Fruit fly (Drosophila melanogaster) whole organism, embryonic: ENCODE data around the gene SREBP.

Experiments used
- B-H2 ChIP-seq: fragments of 200-800 bp; sonication (Bioruptor generic); optimal IDR thresholded peaks from 2 replicates; lab custom pipeline; 2018; ENCODE audit warnings: missing biosample characterization, mild to moderate bottlenecking, missing genetic modification characterization
- BEAF-32 ChIP-seq: fragments of 200-800 bp; sonication (Bioruptor generic); optimal IDR thresholded peaks from 3 replicates; lab custom pipeline; 2017; ENCODE audit warnings: missing biosample characterization, missing genetic modification characterization, mild to moderate bottlenecking, moderate library complexity, missing genetic modification reagents
- C15 ChIP-seq: fragments of 200-800 bp; sonication (Bioruptor generic); IDR thresholded peaks from 3 replicates; pipeline ENCODE4 v1.3.6; 2022; ENCODE audit warnings: missing biosample characterization, missing genetic modification characterization
- CG10147 ChIP-seq: fragments of 200-800 bp; sonication (Bioruptor generic); optimal IDR thresholded peaks from 2 replicates; lab custom pipeline; 2019; ENCODE audit warnings: missing biosample characterization, mild to moderate bottlenecking, missing genetic modification characterization, moderate library complexity
- CG10462 ChIP-seq: fragments of 200-800 bp; sonication (Bioruptor generic); optimal IDR thresholded peaks from 2 replicates; lab custom pipeline; 2016; ENCODE audit warnings: missing biosample characterization, missing genetic modification characterization
- CG10959 ChIP-seq: fragments of 200-800 bp; sonication (Bioruptor generic); IDR thresholded peaks from 2 replicates; pipeline ENCODE4 v1.3.6; 2022; ENCODE audit warnings: missing biosample characterization, missing genetic modification characterization
- CG11093 ChIP-seq: fragments of 200-800 bp; sonication (Bioruptor generic); IDR thresholded peaks from 3 replicates; pipeline ENCODE4 v1.3.6; 2022; ENCODE audit warnings: missing biosample characterization, missing genetic modification characterization
- CG11398 ChIP-seq: fragments of 200-800 bp; sonication (Bioruptor generic); optimal IDR thresholded peaks from 2 replicates; lab custom pipeline; 2016; ENCODE audit warnings: missing biosample characterization, missing genetic modification characterization
- CG12155 ChIP-seq: fragments of 200-800 bp; sonication (Bioruptor generic); optimal IDR thresholded peaks from 3 replicates; lab custom pipeline; 2016; ENCODE audit warnings: missing biosample characterization, missing genetic modification characterization
- CG12299 ChIP-seq: fragments of 200-800 bp; sonication (Bioruptor generic); optimal IDR thresholded peaks from 2 replicates; lab custom pipeline; 2018; ENCODE audit warnings: missing biosample characterization, mild to moderate bottlenecking, missing genetic modification characterization
- CG13424 ChIP-seq: fragments of 200-800 bp; sonication (Bioruptor generic); optimal IDR thresholded peaks from 2 replicates; lab custom pipeline; 2019; ENCODE audit warnings: missing biosample characterization, mild to moderate bottlenecking, missing genetic modification characterization, moderate library complexity
- CG14667 ChIP-seq: fragments of 200-800 bp; sonication (Bioruptor generic); IDR thresholded peaks from 2 replicates; pipeline ENCODE4 v1.3.6; 2022; ENCODE audit warnings: missing biosample characterization, missing genetic modification characterization
- CG2116 ChIP-seq: fragments of 200-800 bp; sonication (Bioruptor generic); optimal IDR thresholded peaks from 3 replicates; lab custom pipeline; 2018; ENCODE audit warnings: missing biosample characterization, mild to moderate bottlenecking, missing genetic modification characterization
- CG31224 ChIP-seq: fragments of 200-800 bp; sonication (Bioruptor generic); IDR thresholded peaks from 2 replicates; pipeline ENCODE4 v1.3.6; 2022; ENCODE audit warnings: missing biosample characterization, missing genetic modification characterization
- CG3726 ChIP-seq: fragments of 200-800 bp; sonication (Bioruptor generic); IDR thresholded peaks from 3 replicates; pipeline ENCODE4, ENCODE4 v1.3.6; 2022; ENCODE audit warnings: missing biosample characterization, missing genetic modification characterization
- CG5180 ChIP-seq: fragments of 200-800 bp; sonication (Bioruptor generic); optimal IDR thresholded peaks from 3 replicates; lab custom pipeline; 2017; ENCODE audit warnings: missing biosample characterization, missing genetic modification characterization, mild to moderate bottlenecking, moderate library complexity, missing genetic modification reagents
- CG6689 ChIP-seq: fragments of 200-800 bp; sonication (Bioruptor generic); IDR thresholded peaks from 2 replicates; pipeline ENCODE4 v1.3.6; 2022; ENCODE audit warnings: missing biosample characterization, missing genetic modification characterization
- CG7839 ChIP-seq: fragments of 200-800 bp; sonication (Bioruptor generic); optimal IDR thresholded peaks from 3 replicates; lab custom pipeline; 2018; ENCODE audit warnings: missing biosample characterization, mild to moderate bottlenecking, missing genetic modification characterization, moderate library complexity
- CG9215 ChIP-seq: fragments of 200-800 bp; sonication (Bioruptor generic); IDR thresholded peaks from 2 replicates; pipeline ENCODE4 v1.3.6; 2022; ENCODE audit warnings: missing biosample characterization, missing genetic modification characterization
- Fer1 ChIP-seq: fragments of 200-800 bp; sonication (Bioruptor generic); optimal IDR thresholded peaks from 2 replicates; lab custom pipeline; 2017; ENCODE audit warnings: missing biosample characterization, mild to moderate bottlenecking, missing genetic modification characterization
- Hand ChIP-seq: fragments of 200-800 bp; sonication (Bioruptor generic); optimal IDR thresholded peaks from 2 replicates; lab custom pipeline; 2017; ENCODE audit warnings: mild to moderate bottlenecking, missing biosample characterization, missing genetic modification reagents, missing genetic modification characterization
- Hr3 ChIP-seq: fragments of 200-800 bp; sonication (Bioruptor generic); optimal IDR thresholded peaks from 3 replicates; lab custom pipeline; 2016; ENCODE audit warnings: missing biosample characterization, missing genetic modification characterization
- Hr78 ChIP-seq, 2 experiments: fragments of 200-800 bp in 1 of 2; fragments of >200 bp in 1 of 2; sonication (Bioruptor generic) in 1 of 2; optimal IDR thresholded peaks; 2 replicates each; lab custom pipeline; 2017 to 2019; ENCODE audit warnings: missing biosample characterization in 2 of 2, missing genetic modification characterization in 2 of 2, mild to moderate bottlenecking in 1 of 2, moderate library complexity in 1 of 2
- Lim3 ChIP-seq: fragments of 200-800 bp; sonication (Bioruptor generic); IDR thresholded peaks from 2 replicates; pipeline ENCODE4 v1.3.6; 2022; ENCODE audit warnings: missing biosample characterization, missing genetic modification characterization
- Mad ChIP-seq: fragments of 200-800 bp; sonication (Bioruptor generic); optimal IDR thresholded peaks from 2 replicates; lab custom pipeline; 2016; ENCODE audit warnings: missing biosample characterization, missing genetic modification characterization
- NC2β ChIP-seq: fragments of 200-800 bp; sonication (Bioruptor generic); optimal IDR thresholded peaks from 2 replicates; lab custom pipeline; 2016; ENCODE audit warnings: missing biosample characterization, missing genetic modification characterization
- Nf-YB ChIP-seq: fragments of 200-800 bp; sonication (Bioruptor generic); optimal IDR thresholded peaks from 3 replicates; lab custom pipeline; 2019; ENCODE audit warnings: missing biosample characterization, mild to moderate bottlenecking, missing genetic modification characterization, moderate library complexity
- Ravus ChIP-seq: fragments of 200-800 bp; sonication (Bioruptor generic); IDR thresholded peaks from 2 replicates; pipeline ENCODE4 v1.3.6; 2022; ENCODE audit warnings: missing biosample characterization, missing genetic modification characterization
- Rx ChIP-seq: fragments of 200-800 bp; sonication (Bioruptor generic); IDR thresholded peaks from 2 replicates; pipeline ENCODE4 v1.3.6; 2022; ENCODE audit warnings: missing biosample characterization, missing genetic modification characterization
- Sry-β ChIP-seq: fragments of 200-800 bp; sonication (Bioruptor generic); optimal IDR thresholded peaks from 2 replicates; lab custom pipeline; 2018; ENCODE audit warnings: missing biosample characterization, mild to moderate bottlenecking, missing genetic modification characterization, moderate library complexity
- Trl ChIP-seq, 3 experiments: fragments of >200 bp in 2 of 3; fragments of 200-800 bp in 1 of 3; sonication (Bioruptor generic) in 1 of 3; optimal IDR thresholded peaks; 2 replicates in 1 of 3; 3 replicates in 2 of 3; lab custom pipeline; 2016 to 2017; ENCODE audit warnings: missing biosample characterization in 1 of 3, missing genetic modification characterization in 1 of 3
- Usf ChIP-seq: fragments of 200-800 bp; sonication (Bioruptor generic); optimal IDR thresholded peaks from 2 replicates; lab custom pipeline; 2017; ENCODE audit warnings: missing genotype, missing biosample characterization, missing genetic modification characterization
- ac ChIP-seq: fragments of 200-800 bp; sonication (Bioruptor generic); optimal IDR thresholded peaks from 3 replicates; lab custom pipeline; 2017; ENCODE audit warnings: missing biosample characterization, mild to moderate bottlenecking, missing genetic modification characterization
- aop ChIP-seq: fragments of 200-800 bp; sonication (Bioruptor generic); IDR thresholded peaks from 2 replicates; pipeline ENCODE4 v1.3.6; 2022; ENCODE audit warnings: missing biosample characterization, missing genetic modification characterization
- bcd ChIP-seq: fragments of 200-800 bp; sonication (Bioruptor generic); optimal IDR thresholded peaks from 2 replicates; lab custom pipeline; 2017; ENCODE audit warnings: missing biosample characterization, mild to moderate bottlenecking, missing genetic modification characterization
- ftz-f1 ChIP-seq: fragments of 200-800 bp; sonication (Bioruptor generic); optimal IDR thresholded peaks from 2 replicates; lab custom pipeline; 2016; ENCODE audit warnings: missing biosample characterization, missing genetic modification characterization
- gt ChIP-seq: fragments of 200-800 bp; sonication (Bioruptor generic); IDR thresholded peaks from 2 replicates; pipeline ENCODE4 v1.3.6; 2022; ENCODE audit warnings: missing biosample characterization, missing genetic modification characterization
- hbn ChIP-seq: fragments of 200-800 bp; sonication (Bioruptor generic); IDR thresholded peaks from 2 replicates; pipeline ENCODE4 v1.3.6; 2022; ENCODE audit warnings: missing biosample characterization, missing genetic modification characterization; ENCODE audit not compliant: partially characterized antibody
- hkb ChIP-seq, 2 experiments: fragments of 200-800 bp in 1 of 2; fragments of >200 bp in 1 of 2; sonication (Bioruptor generic) in 1 of 2; IDR thresholded peaks in 1 of 2; optimal IDR thresholded peaks in 1 of 2; 2 replicates each; pipeline versions ENCODE4 v1.3.6 to Lab custom; 2017 to 2022; ENCODE audit warnings: missing biosample characterization in 1 of 2, missing genetic modification characterization in 1 of 2
- ind ChIP-seq: fragments of 200-800 bp; sonication (Bioruptor generic); optimal IDR thresholded peaks from 3 replicates; lab custom pipeline; 2016; ENCODE audit warnings: missing biosample characterization, missing genetic modification characterization
- lov ChIP-seq, 2 experiments: fragments of 200-800 bp in 1 of 2; fragments of >200 bp in 1 of 2; sonication (Bioruptor generic) in 1 of 2; IDR thresholded peaks in 1 of 2; optimal IDR thresholded peaks in 1 of 2; 2 replicates in 1 of 2; 3 replicates in 1 of 2; pipeline versions ENCODE4 v1.3.6 to Lab custom; 2017 to 2022; ENCODE audit warnings: missing biosample characterization in 1 of 2, missing genetic modification characterization in 1 of 2
- luna ChIP-seq: fragments of 200-800 bp; sonication (Bioruptor generic); optimal IDR thresholded peaks from 2 replicates; lab custom pipeline; 2016; ENCODE audit warnings: missing biosample characterization, missing genetic modification characterization
- nom ChIP-seq: fragments of 200-800 bp; sonication (Bioruptor generic); optimal IDR thresholded peaks from 2 replicates; lab custom pipeline; 2017; ENCODE audit warnings: missing biosample characterization, missing genetic modification characterization, mild to moderate bottlenecking, moderate library complexity, missing genetic modification reagents
- pan ChIP-seq, 4 experiments: fragments of >200 bp in 3 of 4; fragments of 200-800 bp in 1 of 4; sonication (Bioruptor generic) in 1 of 4; optimal IDR thresholded peaks in 3 of 4; IDR thresholded peaks in 1 of 4; 2 replicates each; pipeline versions ENCODE4 v1.3.6 to Lab custom; 2017 to 2022; ENCODE audit warnings: missing biosample characterization in 2 of 4, missing genetic modification characterization in 2 of 4, mixed read lengths in 1 of 4
- sisA ChIP-seq: fragments of 200-800 bp; sonication (Bioruptor generic); IDR thresholded peaks from 2 replicates; pipeline ENCODE4 v1.3.6; 2022; ENCODE audit warnings: missing biosample characterization, missing genetic modification characterization
- yki ChIP-seq: fragments of >200 bp; optimal IDR thresholded peaks from 3 replicates; lab custom pipeline; 2018
- zfh1 ChIP-seq: fragments of 200-800 bp; sonication (Bioruptor generic); IDR thresholded peaks from 3 replicates; pipeline ENCODE4 v1.3.6; 2022; ENCODE audit warnings: missing biosample characterization, missing genetic modification characterization

Gene SREBP

DNA sequence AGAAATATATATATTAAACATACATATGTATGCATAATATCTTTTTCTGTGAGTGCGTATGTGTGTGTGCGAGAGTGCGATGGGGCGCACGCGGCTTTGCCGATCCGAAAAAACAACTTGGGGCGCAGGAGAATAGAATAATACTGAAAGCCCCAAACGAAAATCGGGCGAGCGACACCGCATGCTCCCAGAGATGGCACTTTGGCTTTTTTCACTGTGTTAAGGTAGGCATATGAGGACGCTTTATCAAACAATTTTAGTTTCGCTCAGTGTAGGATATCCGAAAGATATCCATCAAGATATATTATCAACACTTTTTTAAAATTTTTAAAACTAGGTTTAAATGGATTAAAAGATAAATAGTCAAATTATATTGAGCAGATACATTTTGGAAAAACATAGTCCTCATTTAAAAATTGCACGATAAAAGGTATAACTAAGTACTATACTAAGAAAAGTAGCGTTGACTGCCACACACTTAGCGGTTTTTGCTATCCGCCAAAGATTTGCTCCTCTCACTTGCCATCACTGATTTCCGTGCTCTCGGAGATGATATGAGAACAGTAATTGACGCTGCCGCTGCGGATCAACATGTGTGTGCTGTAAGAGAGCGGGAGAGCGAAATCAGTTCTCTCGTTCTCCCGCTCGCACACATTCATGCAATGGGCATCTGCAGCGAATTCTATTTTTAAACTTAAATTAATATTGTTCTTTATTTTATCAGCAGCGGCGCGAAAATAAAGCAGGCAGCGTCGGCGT lies 2.6 kb upstream of the SREBP start (continued):
- TF ChIP-seq C15 (GFP tag; lab: Robert Waterston, UW) = no peak
- peak; percentile 32; the same call in 2 of the 3 replicates for TF ChIP-seq zfh1 (GFP tag; lab: Robert Waterston, UW)
- TF ChIP-seq Hand = no peak
- peak; percentile 86 to 94 for TF ChIP-seq Trl (optimal IDR thresholded peaks at IDR 0.05; lab: Kevin White, UChicago)
- peak; percentile 37 for TF ChIP-seq Trl (GFP tag; optimal IDR thresholded peaks at IDR 0.05; lab: Kevin White, UChicago)
- TF ChIP-seq CG7839 (tag; lab: Kevin White, UChicago) = peak; percentile 79
- TF ChIP-seq Lim3 (GFP tag; lab: Robert Waterston, UW) = no peak
- no peak; the same call in 1 of the 2 replicates for TF ChIP-seq Ravus
- peak; percentile 65 for TF ChIP-seq CG9215 (GFP tag; lab: Robert Waterston, UW)
- TF ChIP-seq CG31224 (GFP tag; lab: Robert Waterston, UW) = peak; percentile 59; the same call in 1 of the 2 replicates
- TF ChIP-seq Sry-β (GFP tag; lab: Kevin White, UChicago) = peak; percentile 99
- TF ChIP-seq luna (GFP tag; lab: Kevin White, UChicago) = no peak
- no peak for TF ChIP-seq gt (GFP tag; lab: Robert Waterston, UW)
- no peak for TF ChIP-seq CG11398 (GFP tag; lab: Kevin White, UChicago)
- peak; percentile 50 for TF ChIP-seq Hr3
- TF ChIP-seq lov (optimal IDR thresholded peaks at IDR 0.05; lab: Kevin White, UChicago) = no peak
- TF ChIP-seq lov (GFP tag; IDR thresholded peaks at IDR 0.05; lab: Robert Waterston, UW) = no peak
- peak; percentile 66 for TF ChIP-seq Mad (GFP tag; lab: Kevin White, UChicago)
- TF ChIP-seq B-H2 (GFP tag; lab: Kevin White, UChicago) = peak; percentile 31
- peak; percentile 32; the same call in 1 of the 2 replicates for TF ChIP-seq sisA (GFP tag; lab: Robert Waterston, UW)
- TF ChIP-seq ind (GFP tag; lab: Kevin White, UChicago) = peak; percentile 70
- 0 out of 3 replicates have a peak, but pooled peaks have one; percentile 52 for TF ChIP-seq CG3726 (GFP tag; lab: Robert Waterston, UW)
- TF ChIP-seq CG2116 = peak; percentile 14
- TF ChIP-seq ftz-f1 (GFP tag; lab: Kevin White, UChicago) = no peak
- TF ChIP-seq CG5180 (GFP tag; lab: Kevin White, UChicago) = no peak
- TF ChIP-seq ac (GFP tag; lab: Kevin White, UChicago) = no peak
- peak; percentile 79 for TF ChIP-seq bcd (GFP tag; lab: Kevin White, UChicago)
- TF ChIP-seq CG10147 = peak; percentile 71
- TF ChIP-seq Hr78 (GFP tag; optimal IDR thresholded peaks at IDR 0.05; lab: Kevin White, UChicago) = peak in 1 of 2 experiments; percentile 38
- no peak for TF ChIP-seq CG10959
- TF ChIP-seq aop = no peak
- no peak for TF ChIP-seq hkb (optimal IDR thresholded peaks at IDR 0.05; lab: Kevin White, UChicago)
- TF ChIP-seq hkb (GFP tag; IDR thresholded peaks at IDR 0.05; lab: Robert Waterston, UW) = 0 out of 2 replicates have a peak, but pooled peaks have one; percentile 23
- peak; percentile 12 for TF ChIP-seq BEAF-32
- TF ChIP-seq NC2β (GFP tag; lab: Kevin White, UChicago) = peak; percentile 15
- no peak for TF ChIP-seq hbn (GFP tag; lab: Robert Waterston, UW)
- peak; percentile 44 for TF ChIP-seq Nf-YB (GFP tag; lab: Kevin White, UChicago)
- TF ChIP-seq CG13424 (tag; lab: Kevin White, UChicago) = peak; percentile 68
- peak; percentile 46 for TF ChIP-seq CG10462 (GFP tag; lab: Kevin White, UChicago)
- peak; percentile 21 for TF ChIP-seq yki (lab: Kevin White, UChicago)
- no peak for TF ChIP-seq pan (optimal IDR thresholded peaks at IDR 0.05; lab: Kevin White, UChicago)
- TF ChIP-seq pan (GFP tag; optimal IDR thresholded peaks at IDR 0.05 in 1 of 2, IDR thresholded peaks at IDR 0.05 in 1 of 2) = no peak
- TF ChIP-seq CG6689 = peak; percentile 60
- peak; percentile 49 for TF ChIP-seq Fer1
- 0 out of 2 replicates have a peak, but pooled peaks have one; percentile 3 for TF ChIP-seq Rx (GFP tag; lab: Robert Waterston, UW)
- no peak for TF ChIP-seq CG14667 (GFP tag; lab: Robert Waterston, UW)
- no peak for TF ChIP-seq CG12299
- no peak for TF ChIP-seq nom (GFP tag; lab: Kevin White, UChicago)
- TF ChIP-seq CG12155 (GFP tag; lab: Kevin White, UChicago) = peak; percentile 64
- TF ChIP-seq CG11093 = no peak
- peak; percentile 73 for TF ChIP-seq Usf (GFP tag; lab: Kevin White, UChicago)
